Worm (Caenorhabditis elegans) whole organism, L2 larva: Measurements from ENCODE around the gene str-164.

Experiments used
- F13H6.1 ChIP-seq: sonication (generic microtip); optimal IDR thresholded peaks from 2 replicates; lab custom pipeline; 2016; ENCODE audit warnings: missing genetic modification characterization, missing compliant biosample characterization
- R02D3.7 ChIP-seq: fragments of 150-350 bp; optimal IDR thresholded peaks from 2 replicates; lab custom pipeline; 2014; ENCODE audit warnings: missing biosample characterization, missing genetic modification characterization
- Y55F3AM.14 ChIP-seq: fragments of 200-800 bp; sonication (Bioruptor generic); optimal IDR thresholded peaks from 2 replicates; lab custom pipeline; 2018; ENCODE audit warnings: mild to moderate bottlenecking, missing genetic modification characterization, missing compliant biosample characterization
- ama-1 ChIP-seq: fragments of 150-350 bp; optimal IDR thresholded peaks from 2 replicates; lab custom pipeline; 2018; ENCODE audit warnings: inconsistent platforms
- ceh-16 ChIP-seq: fragments of 150-350 bp; optimal IDR thresholded peaks from 2 replicates; lab custom pipeline; 2014; ENCODE audit warnings: missing biosample characterization, missing genetic modification characterization
- ceh-82 ChIP-seq: fragments of 150-350 bp; optimal IDR thresholded peaks from 2 replicates; lab custom pipeline; 2014; ENCODE audit warnings: missing biosample characterization, missing genetic modification characterization
- crh-2 ChIP-seq: sonication (generic microtip); optimal IDR thresholded peaks from 2 replicates; lab custom pipeline; 2017; ENCODE audit warnings: missing biosample characterization, missing genetic modification characterization
- dmd-4 ChIP-seq: sonication (generic microtip); optimal IDR thresholded peaks from 2 replicates; lab custom pipeline; 2017; ENCODE audit warnings: missing biosample characterization, missing genetic modification characterization
- egl-27 ChIP-seq: sonication (generic microtip); optimal IDR thresholded peaks from 3 replicates; lab custom pipeline; 2017; ENCODE audit warnings: missing biosample characterization, missing genetic modification reagents, missing genetic modification characterization
- mab-5 ChIP-seq: fragments of 150-350 bp; optimal IDR thresholded peaks from 2 replicates; lab custom pipeline; 2014; ENCODE audit warnings: missing biosample characterization, missing genetic modification characterization
- mdl-1 ChIP-seq, 2 experiments: fragments of 150-350 bp in 1 of 2; sonication (generic microtip) in 1 of 2; optimal IDR thresholded peaks; 2 replicates each; lab custom pipeline; 2017; ENCODE audit warnings: missing biosample characterization in 2 of 2, missing genetic modification characterization in 2 of 2
- nhr-10 ChIP-seq: sonication (generic microtip); optimal IDR thresholded peaks from 2 replicates; lab custom pipeline; 2017; ENCODE audit warnings: missing biosample characterization, missing genetic modification characterization
- nhr-12 ChIP-seq: fragments of 150-350 bp; optimal IDR thresholded peaks from 2 replicates; lab custom pipeline; 2014; ENCODE audit warnings: missing biosample characterization, missing genetic modification characterization
- nhr-129 ChIP-seq: fragments of 150-350 bp; optimal IDR thresholded peaks from 2 replicates; lab custom pipeline; 2014; ENCODE audit warnings: missing biosample characterization, missing genetic modification characterization
- nhr-21 ChIP-seq: fragments of 150-350 bp; optimal IDR thresholded peaks from 2 replicates; lab custom pipeline; 2014; ENCODE audit warnings: missing biosample characterization, missing genetic modification characterization
- nhr-23 ChIP-seq: fragments of 150-350 bp; optimal IDR thresholded peaks from 2 replicates; lab custom pipeline; 2014; ENCODE audit warnings: missing biosample characterization, missing genetic modification reagents, missing genetic modification characterization
- nhr-237 ChIP-seq: fragments of 150-350 bp; optimal IDR thresholded peaks from 2 replicates; lab custom pipeline; 2014; ENCODE audit warnings: missing biosample characterization, missing genetic modification characterization
- nhr-6 ChIP-seq: fragments of 150-350 bp; optimal IDR thresholded peaks from 2 replicates; lab custom pipeline; 2014; ENCODE audit warnings: missing biosample characterization, missing genetic modification characterization
- peb-1 ChIP-seq: fragments of 150-350 bp; optimal IDR thresholded peaks from 2 replicates; lab custom pipeline; 2014; ENCODE audit warnings: missing biosample characterization, missing genetic modification characterization
- skn-1 ChIP-seq: sonication (generic microtip); optimal IDR thresholded peaks from 2 replicates; lab custom pipeline; 2017; ENCODE audit warnings: missing biosample characterization, missing genetic modification characterization
- sma-3 ChIP-seq: sonication (generic microtip); optimal IDR thresholded peaks from 2 replicates; lab custom pipeline; 2016; ENCODE audit warnings: missing genetic modification reagents, missing genetic modification characterization, missing compliant biosample characterization
- sma-9 ChIP-seq, 2 experiments: fragments of 150-350 bp in 1 of 2; sonication (generic microtip) in 1 of 2; optimal IDR thresholded peaks; 2 replicates each; lab custom pipeline; 2014 to 2016; ENCODE audit warnings: missing genetic modification characterization in 2 of 2, mild to moderate bottlenecking in 1 of 2, missing biosample characterization in 1 of 2, missing compliant biosample characterization in 1 of 2, missing genetic modification reagents in 1 of 2, moderate library complexity in 1 of 2
- snpc-4 ChIP-seq: fragments of 150-350 bp; optimal IDR thresholded peaks from 2 replicates; lab custom pipeline; 2014; ENCODE audit warnings: missing biosample characterization, missing genetic modification characterization
- unc-55 ChIP-seq: fragments of 150-350 bp; sonication (generic microtip); optimal IDR thresholded peaks from 3 replicates; lab custom pipeline; 2014; ENCODE audit warnings: missing biosample characterization, missing genetic modification reagents, missing genetic modification characterization
- unc-62 ChIP-seq: fragments of 150-350 bp; optimal IDR thresholded peaks from 2 replicates; lab custom pipeline; 2014; ENCODE audit warnings: missing biosample characterization, missing genetic modification reagents, missing genetic modification characterization
- ztf-1 ChIP-seq: fragments of 200-800 bp; sonication (Bioruptor generic); conservative IDR thresholded peaks from 2 replicates; pipeline ENCODE4 v1.3.6; 2022; ENCODE audit warnings: missing genetic modification characterization, missing compliant biosample characterization
- ztf-11 ChIP-seq: sonication (generic microtip); optimal IDR thresholded peaks from 2 replicates; lab custom pipeline; 2017; ENCODE audit warnings: missing biosample characterization, missing genetic modification characterization

Gene str-164

DNA sequence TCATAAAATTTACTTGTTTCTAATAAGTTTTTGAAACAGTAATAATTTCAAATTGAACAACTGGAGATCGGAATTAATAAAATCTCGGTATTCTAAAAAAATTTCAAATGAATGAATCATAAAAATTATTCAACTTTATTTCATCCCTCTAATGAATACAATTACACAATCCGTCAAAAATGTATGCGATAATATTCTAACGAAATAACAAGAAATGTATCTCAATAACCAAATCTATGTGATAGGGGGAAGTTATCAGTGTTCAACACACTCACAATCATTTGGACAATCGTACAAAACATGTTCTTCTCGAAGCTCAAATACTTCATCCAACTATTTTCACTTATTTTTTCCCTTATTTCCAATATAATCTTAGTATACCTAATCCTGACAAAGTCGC is 18.9 kb upstream of the str-164 start, which contains the start of gene Y9C9A.5:
Y9C9A.5 (plus strand) TSS at position 301 of the 400 bp plus-strand sequence.
- TF ChIP-seq R02D3.7 (tag; lab: Kevin White, UChicago), result no peak

DNA sequence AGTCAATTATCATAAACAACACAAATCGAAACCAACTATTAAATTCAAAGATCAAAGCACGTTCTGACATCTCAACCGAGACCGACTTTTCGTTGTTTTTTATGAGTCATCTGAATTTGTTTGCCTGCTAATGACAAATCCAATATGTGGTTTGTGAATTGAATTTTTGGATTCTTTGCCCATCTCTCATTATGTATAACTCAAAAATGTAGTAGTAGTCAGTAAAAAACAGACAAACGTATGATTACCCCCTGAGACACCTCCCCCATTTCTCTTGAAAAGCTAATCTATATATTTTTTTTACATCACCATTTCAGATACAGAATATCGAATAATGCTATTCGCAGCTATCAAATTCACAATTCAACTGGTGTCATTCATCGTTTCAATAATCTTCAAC is 14.8 kb upstream of the str-164 start, which contains the start of gene str-169:
str-169 (plus strand) TSS at position 301 of the 400 bp plus-strand sequence.
- no peak for TF ChIP-seq sma-3 (GFP tag; lab: Kevin White, UChicago)

DNA sequence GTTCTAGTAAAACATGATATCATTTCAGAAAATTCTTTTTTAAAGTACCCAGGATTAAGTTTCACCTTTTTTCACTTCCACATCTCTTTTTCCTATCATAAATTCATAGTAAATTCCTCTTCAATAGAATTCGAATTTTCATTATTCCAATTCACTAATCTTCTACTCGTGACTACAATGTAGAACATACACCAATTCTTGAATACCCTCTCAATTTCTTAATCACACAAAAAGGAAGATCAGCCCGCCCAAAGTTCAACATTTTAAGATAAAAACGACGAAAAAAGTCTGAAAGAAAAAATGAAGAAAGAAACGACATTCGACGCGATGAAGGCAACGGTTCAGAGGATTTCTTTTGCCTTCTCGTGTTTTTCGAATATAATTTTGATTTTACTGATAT is 6.6 kb upstream of the str-164 start, which contains the start of gene str-163:
str-163 (plus strand) TSS at position 301 of the 400 bp plus-strand sequence.
- no peak for TF ChIP-seq nhr-12 (tag; lab: Kevin White, UChicago)

DNA sequence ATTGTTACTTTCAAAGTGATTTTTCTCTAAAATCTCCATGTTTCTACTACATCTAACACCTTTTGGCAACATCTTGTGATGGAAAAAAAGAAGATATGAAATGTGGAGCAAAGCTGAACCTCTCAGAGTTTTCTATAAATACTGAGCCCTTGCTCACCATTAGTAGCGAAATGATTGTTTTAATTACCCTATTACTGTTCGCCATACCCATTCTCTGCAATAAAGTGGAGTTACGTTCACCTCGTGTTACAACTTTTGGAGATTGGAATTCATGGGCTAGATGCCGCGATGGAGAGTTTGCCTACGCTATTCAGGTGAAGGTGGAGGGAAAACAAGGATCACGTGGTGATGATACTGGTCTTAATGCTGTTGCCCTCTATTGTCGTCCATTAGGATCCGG is 3.3 kb downstream of the str-164 start, which contains the start of gene txt-3:
txt-3 (plus strand) TSS at position 125 of the 400 bp plus-strand sequence.
- TF ChIP-seq mdl-1 (tag; optimal IDR thresholded peaks at IDR 0.05; lab: Kevin White, UChicago), result no peak
- no peak for TF ChIP-seq Y55F3AM.14 (GFP tag; lab: Kevin White, UChicago)
- no peak for TF ChIP-seq ztf-11 (tag; lab: Kevin White, UChicago)
- no peak for TF ChIP-seq unc-62 (GFP tag; lab: Kevin White, UChicago)
- TF ChIP-seq nhr-23, result no peak
- no peak for TF ChIP-seq sma-9 (GFP tag; optimal IDR thresholded peaks at IDR 0.05; lab: Kevin White, UChicago)
- TF ChIP-seq sma-9 (tag; optimal IDR thresholded peaks at IDR 0.05; lab: Kevin White, UChicago), result no peak
- no peak for TF ChIP-seq egl-27 (tag; lab: Kevin White, UChicago)

DNA sequence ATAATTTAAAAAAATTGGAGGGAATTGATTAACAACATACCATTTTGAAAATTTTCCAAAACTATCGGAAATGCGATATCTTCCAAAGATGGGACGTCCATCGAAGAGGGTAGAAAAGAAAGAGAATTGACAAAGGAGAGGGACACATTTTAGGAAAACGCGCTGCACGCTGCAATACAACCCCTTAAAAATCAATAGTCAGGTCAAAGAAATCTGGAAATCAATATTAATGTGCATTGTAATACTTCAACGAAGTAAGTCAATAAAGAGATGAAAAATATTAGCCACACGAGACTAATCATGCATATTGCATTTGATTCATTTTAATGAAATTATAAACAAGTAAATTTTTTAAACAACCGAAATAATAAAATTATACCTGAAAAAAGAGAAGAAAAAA is 8.9 kb downstream of the str-164 start, which contains the start of gene Y9C9A.13:
Y9C9A.13 (minus strand) TSS at position 101 of the 400 bp plus-strand sequence.
- TF ChIP-seq snpc-4 (tag; lab: Kevin White, UChicago) (no peak), ceh-82 (tag; lab: Kevin White, UChicago) (no peak), unc-55 (no peak), nhr-10 (tag; lab: Kevin White, UChicago) (no peak), nhr-6 (tag; lab: Kevin White, UChicago) (no peak), nhr-129 (no peak), skn-1 (tag; lab: Kevin White, UChicago) (no peak), egl-27 (tag; lab: Kevin White, UChicago) (no peak), R02D3.7 (tag; lab: Kevin White, UChicago) (no peak)

DNA sequence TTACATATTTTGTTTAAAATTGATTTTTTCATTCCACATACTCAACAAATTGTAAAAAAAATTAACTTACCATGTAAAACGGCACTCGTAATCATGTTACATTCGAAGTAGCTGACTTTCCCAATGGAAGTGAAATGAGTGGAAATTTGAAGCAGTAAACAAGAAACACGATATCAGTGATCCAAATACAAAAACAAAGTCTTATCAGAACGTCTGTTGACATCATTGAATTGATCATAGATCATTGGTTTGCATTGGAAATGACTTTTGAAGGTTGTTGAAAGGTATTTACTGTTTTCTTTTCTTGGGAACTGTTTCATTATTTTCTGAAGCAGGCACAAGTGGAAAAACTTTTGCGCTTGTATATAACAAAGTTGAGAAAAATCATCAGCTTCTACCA is 15.5 kb downstream of the str-164 start, which contains the start of gene Y9C9A.16:
Y9C9A.16 (minus strand) TSS at position 131 of the 400 bp plus-strand sequence.
- no peak for TF ChIP-seq mab-5

DNA sequence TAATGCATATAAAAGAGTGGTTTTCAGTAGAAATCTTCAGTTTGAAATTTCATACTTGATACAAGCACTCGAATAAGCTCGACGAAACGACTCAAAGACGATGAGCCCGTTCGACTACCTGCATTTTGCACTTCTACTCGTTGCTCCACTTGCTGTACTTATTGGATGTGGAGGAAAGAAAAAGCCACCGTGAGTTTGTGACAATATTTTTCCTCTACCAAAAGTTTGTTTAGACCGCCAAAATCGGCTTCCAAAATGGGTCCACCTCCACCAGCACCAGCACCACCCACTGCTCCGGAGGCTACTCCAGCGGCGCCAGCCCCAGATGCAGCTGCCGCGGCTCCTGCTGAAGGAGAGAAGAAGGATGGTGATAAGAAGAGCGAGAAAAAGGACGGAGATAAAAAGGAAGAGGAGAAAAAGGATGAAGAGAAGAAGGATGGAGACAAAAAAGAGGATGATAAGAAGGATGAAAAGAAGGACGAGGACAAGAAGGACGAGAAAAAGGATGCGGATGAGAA is 16.7 kb downstream of the str-164 start, which contains the start of gene E03H12.5:
E03H12.5 (plus strand) TSS at position 51 of the 518 bp plus-strand sequence.
- TF ChIP-seq ama-1 (lab: Kevin White, UChicago) (no peak), dmd-4 (no peak), unc-55 (no peak), ztf-1 (no peak), nhr-237 (no peak), crh-2 (no peak)

DNA sequence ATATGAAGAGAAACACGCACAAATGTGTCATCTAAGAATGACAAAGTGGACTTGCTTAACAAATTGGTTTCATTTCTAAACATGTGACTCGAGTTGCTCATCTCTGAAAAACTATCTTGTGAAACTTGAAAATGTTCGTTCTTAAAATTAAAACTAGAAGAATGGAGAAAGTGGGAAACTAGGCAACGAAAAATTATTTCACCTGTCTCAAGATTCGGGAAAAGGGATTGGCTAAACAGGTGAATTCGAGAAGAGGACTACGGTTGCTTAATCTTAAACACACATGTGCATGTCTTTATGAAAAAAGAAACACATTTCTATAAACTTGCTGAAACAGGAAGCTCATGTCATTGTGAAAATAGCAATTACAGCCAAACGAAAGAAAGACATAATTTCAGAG is 20.5 kb downstream of the str-164 start, which contains the start of gene srz-24:
srz-24 (minus strand) TSS at position 101 of the 400 bp plus-strand sequence.
- TF ChIP-seq F13H6.1 (tag; lab: Kevin White, UChicago), result no peak
- TF ChIP-seq peb-1, result no peak
- TF ChIP-seq nhr-12 (tag; lab: Kevin White, UChicago), result no peak
- no peak for TF ChIP-seq nhr-21 (tag; lab: Kevin White, UChicago)
- no peak for TF ChIP-seq ceh-16
